Worm (Caenorhabditis elegans) whole organism, L3 larva: ENCODE results near the gene zip-2.

Source experiments
- R02D3.7 ChIP-seq: fragments of 150-350 bp; optimal IDR thresholded peaks from 2 replicates; lab custom pipeline; 2014; ENCODE audit warnings: missing biosample characterization, missing genetic modification characterization
- ZK546.5 ChIP-seq: sonication (generic microtip); optimal IDR thresholded peaks from 2 replicates; lab custom pipeline; 2017; ENCODE audit warnings: missing biosample characterization, missing genetic modification characterization
- ama-1 ChIP-seq: fragments of 150-350 bp; optimal IDR thresholded peaks from 2 replicates; lab custom pipeline; 2018
- ceh-16 ChIP-seq: sonication (generic microtip); optimal IDR thresholded peaks from 2 replicates; lab custom pipeline; 2017; ENCODE audit warnings: missing biosample characterization, missing genetic modification characterization
- ceh-28 ChIP-seq: fragments of 150-350 bp; optimal IDR thresholded peaks from 2 replicates; lab custom pipeline; 2014; ENCODE audit warnings: missing biosample characterization, missing genetic modification reagents, missing genetic modification characterization
- ceh-82 ChIP-seq: fragments of 150-350 bp; optimal IDR thresholded peaks from 2 replicates; lab custom pipeline; 2014; ENCODE audit warnings: missing biosample characterization, missing genetic modification characterization
- ceh-9 ChIP-seq: sonication (generic microtip); optimal IDR thresholded peaks from 2 replicates; lab custom pipeline; 2018; ENCODE audit warnings: missing biosample characterization, missing genetic modification characterization
- daf-12 ChIP-seq: fragments of 150-350 bp; optimal IDR thresholded peaks from 2 replicates; lab custom pipeline; 2014; ENCODE audit warnings: missing biosample characterization, missing genetic modification reagents, missing genetic modification characterization
- egl-5 ChIP-seq: fragments of 150-350 bp; optimal IDR thresholded peaks from 2 replicates; lab custom pipeline; 2017; ENCODE audit warnings: missing biosample characterization, missing genetic modification reagents, missing genetic modification characterization, inconsistent platforms
- elt-1 ChIP-seq: fragments of 150-350 bp; optimal IDR thresholded peaks from 2 replicates; lab custom pipeline; 2014; ENCODE audit warnings: missing biosample characterization, missing genetic modification characterization
- elt-2 ChIP-seq: sonication (generic microtip); optimal IDR thresholded peaks from 2 replicates; lab custom pipeline; 2016; ENCODE audit warnings: missing genetic modification reagents, mild to moderate bottlenecking, missing genetic modification characterization, missing compliant biosample characterization
- elt-3 ChIP-seq, 3 experiments: fragments of 150-350 bp in 1 of 3; sonication (generic microtip) in 2 of 3; optimal IDR thresholded peaks; 2 replicates in 2 of 3; 4 replicates in 1 of 3; lab custom pipeline; 2014 to 2017; ENCODE audit warnings: missing biosample characterization in 3 of 3, missing genetic modification characterization in 3 of 3
- eor-1 ChIP-seq, 2 experiments: fragments of 150-350 bp; optimal IDR thresholded peaks; 2 replicates each; lab custom pipeline; 2014 to 2018; ENCODE audit warnings: missing biosample characterization in 2 of 2, missing genetic modification characterization in 2 of 2
- fkh-10 ChIP-seq: sonication (generic microtip); optimal IDR thresholded peaks from 2 replicates; lab custom pipeline; 2017; ENCODE audit warnings: missing biosample characterization, missing genetic modification reagents, missing genetic modification characterization
- fkh-2 ChIP-seq: fragments of 150-350 bp; optimal IDR thresholded peaks from 2 replicates; lab custom pipeline; 2014; ENCODE audit warnings: missing biosample characterization, missing genetic modification reagents, missing genetic modification characterization
- hmg-11 ChIP-seq: sonication (generic microtip); optimal IDR thresholded peaks from 2 replicates; lab custom pipeline; 2016; ENCODE audit warnings: missing genetic modification characterization, missing compliant biosample characterization
- jun-1 ChIP-seq: fragments of 150-350 bp; optimal IDR thresholded peaks from 2 replicates; lab custom pipeline; 2014; ENCODE audit warnings: missing biosample characterization, missing genetic modification reagents, missing genetic modification characterization
- lin-15B ChIP-seq: fragments of 150-350 bp; optimal IDR thresholded peaks from 2 replicates; lab custom pipeline; 2014; ENCODE audit warnings: missing biosample characterization, missing genetic modification characterization
- lin-39 ChIP-seq: fragments of 150-350 bp; optimal IDR thresholded peaks from 2 replicates; lab custom pipeline; 2018; ENCODE audit warnings: missing biosample characterization, missing genetic modification reagents, missing genetic modification characterization
- lsy-12 ChIP-seq: sonication (generic microtip); optimal IDR thresholded peaks from 2 replicates; lab custom pipeline; 2016; ENCODE audit warnings: mild to moderate bottlenecking, missing genetic modification characterization, missing compliant biosample characterization
- mml-1 ChIP-seq: fragments of 150-350 bp; sonication (generic microtip); optimal IDR thresholded peaks from 3 replicates; lab custom pipeline; 2014; ENCODE audit warnings: missing biosample characterization, missing genetic modification characterization
- nfya-1 ChIP-seq: sonication (generic microtip); optimal IDR thresholded peaks from 2 replicates; lab custom pipeline; 2017; ENCODE audit warnings: missing genetic modification characterization, mild to moderate bottlenecking, missing compliant biosample characterization, antibody characterized with exemption, moderate library complexity; ENCODE audit not compliant: insufficient read depth
- nhr-11 ChIP-seq: fragments of 150-350 bp; optimal IDR thresholded peaks from 2 replicates; lab custom pipeline; 2014; ENCODE audit warnings: missing biosample characterization, missing genetic modification characterization
- nhr-23 ChIP-seq: fragments of 150-350 bp; optimal IDR thresholded peaks from 2 replicates; lab custom pipeline; 2014; ENCODE audit warnings: missing biosample characterization, missing genetic modification reagents, missing genetic modification characterization
- nhr-237 ChIP-seq: fragments of 150-350 bp; optimal IDR thresholded peaks from 2 replicates; lab custom pipeline; 2014; ENCODE audit warnings: missing biosample characterization, missing genetic modification characterization
- nhr-25 ChIP-seq: sonication (generic microtip); optimal IDR thresholded peaks from 2 replicates; lab custom pipeline; 2017; ENCODE audit warnings: missing biosample characterization, missing genetic modification characterization
- nhr-28 ChIP-seq: fragments of 150-350 bp; optimal IDR thresholded peaks from 2 replicates; lab custom pipeline; 2014; ENCODE audit warnings: missing biosample characterization, missing genetic modification characterization
- nhr-43 ChIP-seq: sonication (generic microtip); optimal IDR thresholded peaks from 2 replicates; lab custom pipeline; 2016; ENCODE audit warnings: mild to moderate bottlenecking, missing genetic modification characterization, missing compliant biosample characterization; ENCODE audit not compliant: poor library complexity, severe bottlenecking
- nhr-67 ChIP-seq: fragments of 150-350 bp; optimal IDR thresholded peaks from 2 replicates; lab custom pipeline; 2014; ENCODE audit warnings: missing biosample characterization, missing genetic modification characterization
- nhr-76 ChIP-seq: fragments of 150-350 bp; sonication (generic microtip); optimal IDR thresholded peaks from 5 replicates; lab custom pipeline; 2014; ENCODE audit warnings: missing biosample characterization, missing genetic modification characterization
- nhr-77 ChIP-seq: fragments of 150-350 bp; optimal IDR thresholded peaks from 2 replicates; lab custom pipeline; 2014; ENCODE audit warnings: missing biosample characterization, missing genetic modification characterization
- pha-4 ChIP-seq: fragments of 150-350 bp; optimal IDR thresholded peaks from 2 replicates; lab custom pipeline; 2014; ENCODE audit warnings: missing biosample characterization, missing genetic modification reagents, missing genetic modification characterization
- pqm-1 ChIP-seq: fragments of 150-350 bp; optimal IDR thresholded peaks from 2 replicates; lab custom pipeline; 2017; ENCODE audit warnings: missing biosample characterization, missing genetic modification characterization, inconsistent platforms
- skn-1 ChIP-seq: fragments of 150-350 bp; optimal IDR thresholded peaks from 2 replicates; lab custom pipeline; 2014; ENCODE audit warnings: missing biosample characterization, missing genetic modification characterization
- snpc-4 ChIP-seq: fragments of 150-350 bp; optimal IDR thresholded peaks from 2 replicates; lab custom pipeline; 2014; ENCODE audit warnings: missing biosample characterization, missing genetic modification characterization
- tbx-2 ChIP-seq: sonication (generic microtip); optimal IDR thresholded peaks from 2 replicates; lab custom pipeline; 2016; ENCODE audit warnings: mild to moderate bottlenecking, missing genetic modification characterization, missing compliant biosample characterization
- unc-62 ChIP-seq: fragments of 150-350 bp; sonication (generic microtip); optimal IDR thresholded peaks from 4 replicates; lab custom pipeline; 2014; ENCODE audit warnings: missing biosample characterization, missing genetic modification reagents, missing genetic modification characterization
- zag-1 ChIP-seq: fragments of 150-350 bp; optimal IDR thresholded peaks from 2 replicates; lab custom pipeline; 2014; ENCODE audit warnings: missing biosample characterization, missing genetic modification characterization
- ztf-11 ChIP-seq: fragments of 150-350 bp; optimal IDR thresholded peaks from 2 replicates; lab custom pipeline; 2014; ENCODE audit warnings: missing biosample characterization, missing genetic modification characterization

zip-2 gene

ce11 chrIII:783254-783753, 49.5 kb upstream of the zip-2 start, which contains the start of the genes dagl-2 and ppm-1.G:
Gene dagl-2, minus strand, starts transcription at chrIII:783305.
Gene ppm-1.G, plus strand, starts transcription at chrIII:783703.
- TF ChIP-seq jun-1, result peak; percentile 14
- TF ChIP-seq zag-1 (tag; lab: Kevin White, UChicago), result no peak
- TF ChIP-seq snpc-4, result peak; percentile 70
- TF ChIP-seq tbx-2 (tag; lab: Kevin White, UChicago), result no peak
- TF ChIP-seq hmg-11 (tag; lab: Kevin White, UChicago), result peak; percentile 48
- TF ChIP-seq nhr-43 (tag; lab: Kevin White, UChicago), result peak; percentile 44
- no peak for TF ChIP-seq elt-3 (tag; optimal IDR thresholded peaks at IDR 0.05; lab: Kevin White, UChicago)
- peak; percentile 32 for TF ChIP-seq lin-39 (tag; lab: Kevin White, UChicago)
- no peak for TF ChIP-seq lsy-12
- TF ChIP-seq nhr-77, result no peak
- no peak for TF ChIP-seq unc-62
- peak; percentile 32 for TF ChIP-seq pqm-1
- TF ChIP-seq ceh-28 (tag; lab: Kevin White, UChicago), result peak; percentile 22
- no peak for TF ChIP-seq nhr-11
- peak; percentile 25 for TF ChIP-seq elt-2 (tag; lab: Kevin White, UChicago)
- TF ChIP-seq eor-1 (tag; optimal IDR thresholded peaks at IDR 0.05; lab: Kevin White, UChicago), result peak in 1 of 2 experiments; percentile 2
- TF ChIP-seq ceh-16 (tag; lab: Kevin White, UChicago), result no peak
- peak; percentile 68 for TF ChIP-seq nhr-23 (tag; lab: Kevin White, UChicago)
- TF ChIP-seq lin-15B (tag; lab: Kevin White, UChicago), result peak; percentile 94
- no peak for TF ChIP-seq ama-1 (lab: Kevin White, UChicago)
- TF ChIP-seq ceh-82 (tag; lab: Kevin White, UChicago), result no peak
- TF ChIP-seq egl-5 (tag; lab: Kevin White, UChicago), result peak; percentile 83
- TF ChIP-seq nfya-1 (tag; lab: Kevin White, UChicago), result peak; percentile 83
- no peak for TF ChIP-seq mml-1 (tag; lab: Kevin White, UChicago)
- TF ChIP-seq skn-1, result peak; percentile 24
- TF ChIP-seq pha-4 (tag; lab: Kevin White, UChicago), result peak; percentile 83
- no peak for TF ChIP-seq nhr-25 (tag; lab: Kevin White, UChicago)
- TF ChIP-seq nhr-76 (tag; lab: Kevin White, UChicago), result no peak

- TF ChIP-seq ceh-9 (tag; lab: Kevin White, UChicago) (no peak), elt-2 (tag; lab: Kevin White, UChicago) (no peak), eor-1 (tag; optimal IDR thresholded peaks at IDR 0.05; lab: Kevin White, UChicago) (no peak), R02D3.7 (tag; lab: Kevin White, UChicago) (no peak)
- TF ChIP-seq, all 47 proteins: peak for 0
Measured at ce11 chrIII:789604-790003, 43.2 kb upstream of the zip-2 start.

- TF ChIP-seq nhr-237 (no peak), ceh-16 (tag; lab: Kevin White, UChicago) (no peak)
Measured at ce11 chrIII:790591-790990, 42.2 kb upstream of the zip-2 start.

ce11 chrIII:793595-793994, 39.2 kb upstream of the zip-2 start, which contains the start of gene snt-2:
Gene snt-2, minus strand, starts transcription at chrIII:793733.
- TF ChIP-seq R02D3.7 (tag; lab: Kevin White, UChicago) (peak; percentile 26), elt-1 (tag; lab: Kevin White, UChicago) (no peak), fkh-10 (GFP tag; lab: Kevin White, UChicago) (peak; percentile 56), skn-1 (peak; percentile 38), pqm-1 (peak; percentile 29), elt-3 (tag; optimal IDR thresholded peaks at IDR 0.05; lab: Kevin White, UChicago) (no peak), daf-12 (tag; lab: Kevin White, UChicago) (no peak), fkh-2 (tag; lab: Kevin White, UChicago) (no peak), pha-4 (tag; lab: Kevin White, UChicago) (peak; percentile 76), ama-1 (lab: Kevin White, UChicago) (peak; percentile 29), ZK546.5 (no peak), nhr-237 (no peak), nhr-28 (no peak), snpc-4 (peak; percentile 60), ceh-16 (tag; lab: Kevin White, UChicago) (no peak), lsy-12 (peak; percentile 81), eor-1 (tag; optimal IDR thresholded peaks at IDR 0.05; lab: Kevin White, UChicago) (no peak), nfya-1 (tag; lab: Kevin White, UChicago) (peak; percentile 96), zag-1 (tag; lab: Kevin White, UChicago) (no peak), lin-15B (tag; lab: Kevin White, UChicago) (peak; percentile 86), egl-5 (tag; lab: Kevin White, UChicago) (peak; percentile 59), lin-39 (tag; lab: Kevin White, UChicago) (peak; percentile 91), nhr-25 (tag; lab: Kevin White, UChicago) (peak; percentile 71), hmg-11 (tag; lab: Kevin White, UChicago) (peak; percentile 72), nhr-23 (tag; lab: Kevin White, UChicago) (peak; percentile 58), elt-2 (tag; lab: Kevin White, UChicago) (peak; percentile 71), ztf-11 (tag; lab: Kevin White, UChicago) (no peak), mml-1 (tag; lab: Kevin White, UChicago) (no peak), nhr-67 (tag; lab: Kevin White, UChicago) (no peak), nhr-77 (no peak)
